Worm (Caenorhabditis elegans) whole organism, L3 larva: ENCODE data around the gene F09G8.5.

Experiments
- aly-2 ChIP-seq: fragments of 150-350 bp; optimal IDR thresholded peaks from 2 replicates; lab custom pipeline; 2014; ENCODE audit warnings: missing biosample characterization, missing genetic modification characterization
- ceh-9 ChIP-seq: sonication (generic microtip); optimal IDR thresholded peaks from 2 replicates; lab custom pipeline; 2018; ENCODE audit warnings: missing biosample characterization, missing genetic modification characterization
- daf-12 ChIP-seq: fragments of 150-350 bp; optimal IDR thresholded peaks from 2 replicates; lab custom pipeline; 2014; ENCODE audit warnings: missing biosample characterization, missing genetic modification reagents, missing genetic modification characterization
- elt-2 ChIP-seq: sonication (generic microtip); optimal IDR thresholded peaks from 2 replicates; lab custom pipeline; 2016; ENCODE audit warnings: missing genetic modification reagents, mild to moderate bottlenecking, missing genetic modification characterization, missing compliant biosample characterization
- fkh-10 ChIP-seq: sonication (generic microtip); optimal IDR thresholded peaks from 2 replicates; lab custom pipeline; 2017; ENCODE audit warnings: missing biosample characterization, missing genetic modification reagents, missing genetic modification characterization
- jun-1 ChIP-seq: fragments of 150-350 bp; optimal IDR thresholded peaks from 2 replicates; lab custom pipeline; 2014; ENCODE audit warnings: missing biosample characterization, missing genetic modification reagents, missing genetic modification characterization
- nfya-1 ChIP-seq: sonication (generic microtip); optimal IDR thresholded peaks from 2 replicates; lab custom pipeline; 2017; ENCODE audit warnings: missing genetic modification characterization, mild to moderate bottlenecking, missing compliant biosample characterization, antibody characterized with exemption, moderate library complexity; ENCODE audit not compliant: insufficient read depth
- nhr-11 ChIP-seq: fragments of 150-350 bp; optimal IDR thresholded peaks from 2 replicates; lab custom pipeline; 2014; ENCODE audit warnings: missing biosample characterization, missing genetic modification characterization
- nhr-12 ChIP-seq: fragments of 150-350 bp; optimal IDR thresholded peaks from 2 replicates; lab custom pipeline; 2014; ENCODE audit warnings: missing biosample characterization, missing genetic modification characterization
- skn-1 ChIP-seq: fragments of 150-350 bp; optimal IDR thresholded peaks from 2 replicates; lab custom pipeline; 2014; ENCODE audit warnings: missing biosample characterization, missing genetic modification characterization
- zag-1 ChIP-seq: fragments of 150-350 bp; optimal IDR thresholded peaks from 2 replicates; lab custom pipeline; 2014; ENCODE audit warnings: missing biosample characterization, missing genetic modification characterization
- ztf-11 ChIP-seq: fragments of 150-350 bp; optimal IDR thresholded peaks from 2 replicates; lab custom pipeline; 2014; ENCODE audit warnings: missing biosample characterization, missing genetic modification characterization

DNA sequence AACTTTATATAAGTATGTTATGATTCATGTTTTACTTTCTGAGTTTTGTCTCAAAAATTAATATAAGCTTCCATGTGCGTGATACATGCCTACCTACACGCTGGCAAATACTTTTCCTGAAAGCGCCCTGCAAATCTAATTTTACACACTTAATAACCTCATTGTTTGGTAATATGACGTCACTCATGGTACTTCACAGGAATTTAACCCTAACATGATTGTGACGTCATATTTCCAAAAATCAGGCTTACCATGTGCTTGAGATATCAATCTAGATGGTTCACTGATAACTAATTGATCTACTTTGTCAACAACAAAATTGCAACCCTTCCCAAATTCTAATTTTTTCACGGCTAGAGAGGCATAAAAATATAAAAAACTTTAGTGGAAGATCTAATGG is 48.7 kb downstream of the F09G8.5 start:
- TF ChIP-seq nhr-11 (tag; lab: Kevin White, UChicago), result no peak
- no peak for TF ChIP-seq ztf-11 (tag; lab: Kevin White, UChicago)
- TF ChIP-seq fkh-10 (GFP tag; lab: Kevin White, UChicago), result no peak
- TF ChIP-seq aly-2 (tag; lab: Kevin White, UChicago), result no peak
- TF ChIP-seq ceh-9 (tag; lab: Kevin White, UChicago), result no peak
- no peak for TF ChIP-seq jun-1 (tag; lab: Kevin White, UChicago)
- TF ChIP-seq nhr-12 (tag; lab: Kevin White, UChicago), result no peak
- TF ChIP-seq elt-2 (tag; lab: Kevin White, UChicago), result no peak
- TF ChIP-seq zag-1 (tag; lab: Kevin White, UChicago), result no peak
- TF ChIP-seq skn-1, result no peak
- TF ChIP-seq nfya-1 (tag; lab: Kevin White, UChicago), result no peak
- TF ChIP-seq daf-12 (tag; lab: Kevin White, UChicago), result no peak
